Worm (Caenorhabditis elegans) whole organism, L4 larva: ENCODE results near the gene sup-37.

Source experiments
- D1046.2 ChIP-seq: fragments of 200-800 bp; sonication (Bioruptor generic); IDR thresholded peaks from 2 replicates; pipeline ENCODE4 v1.3.6; 2022; ENCODE audit warnings: missing genetic modification characterization, missing compliant biosample characterization
- F26F4.8 ChIP-seq: fragments of 200-800 bp; sonication (Bioruptor generic); conservative IDR thresholded peaks from 2 replicates; pipeline ENCODE4 v1.3.6; 2022; ENCODE audit warnings: missing genetic modification characterization, missing compliant biosample characterization
- F37D6.2 ChIP-seq: sonication (generic microtip); optimal IDR thresholded peaks from 2 replicates; lab custom pipeline; 2016; ENCODE audit warnings: mild to moderate bottlenecking, missing genetic modification characterization, missing compliant biosample characterization
- Y5F2A.4 ChIP-seq: fragments of 200-800 bp; sonication (Bioruptor generic); optimal IDR thresholded peaks from 2 replicates; lab custom pipeline; 2018; ENCODE audit warnings: mild to moderate bottlenecking, missing genetic modification characterization, missing compliant biosample characterization
- ZK337.2 ChIP-seq: fragments of 200-800 bp; sonication (Bioruptor generic); IDR thresholded peaks from 2 replicates; pipeline ENCODE4 v1.3.6; 2022; ENCODE audit warnings: missing genetic modification reagents, missing genetic modification characterization, missing compliant biosample characterization
- aha-1 ChIP-seq: fragments of 150-350 bp; peaks from one replicate; lab custom pipeline; 2014; ENCODE audit warnings: missing biosample characterization, missing genetic modification characterization
- ceh-28 ChIP-seq: fragments of 150-350 bp; optimal IDR thresholded peaks from 2 replicates; lab custom pipeline; 2014; ENCODE audit warnings: missing biosample characterization, missing genetic modification reagents, missing genetic modification characterization
- ceh-44 ChIP-seq: fragments of 200-800 bp; sonication (Bioruptor generic); IDR thresholded peaks from 2 replicates; pipeline ENCODE4 v1.3.6; 2022; ENCODE audit warnings: missing genetic modification reagents, missing genetic modification characterization, missing compliant biosample characterization
- ceh-62 ChIP-seq: sonication (generic microtip); optimal IDR thresholded peaks from 2 replicates; lab custom pipeline; 2017; ENCODE audit warnings: missing biosample characterization, missing genetic modification characterization
- dmd-6 ChIP-seq: fragments of 200-800 bp; sonication (Bioruptor generic); IDR thresholded peaks from 2 replicates; pipeline ENCODE4 v1.3.6; 2022; ENCODE audit warnings: missing genetic modification reagents, missing genetic modification characterization, missing compliant biosample characterization
- hlh-11 ChIP-seq: fragments of 200-800 bp; sonication (Bioruptor generic); optimal IDR thresholded peaks from 2 replicates; lab custom pipeline; 2018; ENCODE audit warnings: mild to moderate bottlenecking, missing genetic modification characterization, missing compliant biosample characterization
- hlh-30 ChIP-seq: sonication (generic microtip); optimal IDR thresholded peaks from 2 replicates; lab custom pipeline; 2017; ENCODE audit warnings: antibody characterized with exemption, mild to moderate bottlenecking, missing genetic modification characterization, missing compliant biosample characterization; ENCODE audit not compliant: insufficient read depth
- hmg-1.1 ChIP-seq: fragments of 200-800 bp; sonication (Bioruptor generic); IDR thresholded peaks from 2 replicates; pipeline ENCODE4 v1.3.6; 2022; ENCODE audit warnings: missing genetic modification reagents, missing genetic modification characterization, missing compliant biosample characterization
- lin-1 ChIP-seq: fragments of 200-800 bp; sonication (Bioruptor generic); IDR thresholded peaks from 2 replicates; pipeline ENCODE4 v1.3.6; 2022; ENCODE audit warnings: missing genetic modification reagents, missing genetic modification characterization, missing compliant biosample characterization
- madf-5 ChIP-seq, 2 experiments: fragments of 200-800 bp; sonication (Bioruptor generic); IDR thresholded peaks; 2 replicates each; pipeline ENCODE4 v1.3.6; 2022; ENCODE audit warnings: missing compliant biosample characterization in 2 of 2, missing genetic modification characterization in 2 of 2
- madf-9 ChIP-seq: fragments of 200-800 bp; sonication (Bioruptor generic); conservative IDR thresholded peaks from 2 replicates; pipeline ENCODE4 v1.3.6; 2022; ENCODE audit warnings: missing genetic modification reagents, missing genetic modification characterization, missing compliant biosample characterization
- mep-1 ChIP-seq: fragments of 150-350 bp; sonication (generic microtip); optimal IDR thresholded peaks from 3 replicates; lab custom pipeline; 2014; ENCODE audit warnings: missing biosample characterization, missing genetic modification characterization
- mes-2 ChIP-seq: sonication (generic microtip); optimal IDR thresholded peaks from 2 replicates; lab custom pipeline; 2016; ENCODE audit warnings: missing genotype, mild to moderate bottlenecking, missing genetic modification characterization, missing compliant biosample characterization; ENCODE audit not compliant: poor library complexity, severe bottlenecking
- mxl-3 ChIP-seq: fragments of 200-800 bp; sonication (Bioruptor generic); optimal IDR thresholded peaks from 2 replicates; lab custom pipeline; 2018; ENCODE audit warnings: mild to moderate bottlenecking, missing genetic modification characterization, missing compliant biosample characterization
- nhr-11 ChIP-seq: fragments of 150-350 bp; optimal IDR thresholded peaks from 2 replicates; lab custom pipeline; 2014; ENCODE audit warnings: missing biosample characterization, missing genetic modification characterization
- nhr-237 ChIP-seq: sonication (generic microtip); optimal IDR thresholded peaks from 2 replicates; lab custom pipeline; 2017; ENCODE audit warnings: missing biosample characterization, missing genetic modification characterization
- nhr-28 ChIP-seq: fragments of 150-350 bp; optimal IDR thresholded peaks from 2 replicates; lab custom pipeline; 2014; ENCODE audit warnings: missing biosample characterization, missing genetic modification characterization
- nhr-6 ChIP-seq: fragments of 150-350 bp; optimal IDR thresholded peaks from 2 replicates; lab custom pipeline; 2014; ENCODE audit warnings: missing biosample characterization, missing genetic modification characterization
- nhr-77 ChIP-seq: fragments of 150-350 bp; optimal IDR thresholded peaks from 2 replicates; lab custom pipeline; 2014; ENCODE audit warnings: missing biosample characterization, missing genetic modification characterization
- pqm-1 ChIP-seq: sonication (generic microtip); optimal IDR thresholded peaks from 2 replicates; lab custom pipeline; 2017; ENCODE audit warnings: missing biosample characterization, missing genetic modification characterization
- sdz-12 ChIP-seq: fragments of 200-800 bp; sonication (Bioruptor generic); optimal IDR thresholded peaks from 2 replicates; lab custom pipeline; 2018; ENCODE audit warnings: mild to moderate bottlenecking, missing genetic modification characterization, missing compliant biosample characterization
- snpc-4 ChIP-seq: fragments of 150-350 bp; optimal IDR thresholded peaks from 2 replicates; lab custom pipeline; 2014; ENCODE audit warnings: missing biosample characterization, missing genetic modification characterization
- tag-97 ChIP-seq: fragments of 200-800 bp; sonication (Bioruptor generic); IDR thresholded peaks from 2 replicates; pipeline ENCODE4 v1.3.6; 2022; ENCODE audit warnings: missing genetic modification characterization, missing compliant biosample characterization
- tra-1 ChIP-seq: fragments of 200-800 bp; sonication (Bioruptor generic); IDR thresholded peaks from 2 replicates; pipeline ENCODE4 v1.3.6; 2022; ENCODE audit warnings: missing genetic modification reagents, missing genetic modification characterization, missing compliant biosample characterization
- unc-62 ChIP-seq, 3 experiments: fragments of 150-350 bp in 1 of 3; sonication (generic microtip); optimal IDR thresholded peaks in 2 of 3; peaks in 1 of 3; 1 replicate in 1 of 3; 2 replicates in 2 of 3; lab custom pipeline; 2014 to 2017; ENCODE audit warnings: missing biosample characterization in 3 of 3, missing genetic modification characterization in 3 of 3, missing genetic modification reagents in 3 of 3, missing genotype in 1 of 3
- zfp-2 ChIP-seq: sonication (generic microtip); optimal IDR thresholded peaks from 2 replicates; lab custom pipeline; 2016; ENCODE audit warnings: mild to moderate bottlenecking, missing genetic modification characterization, missing compliant biosample characterization
- zfp-3 ChIP-seq: fragments of 200-800 bp; sonication (Bioruptor generic); conservative IDR thresholded peaks from 2 replicates; pipeline ENCODE4 v1.3.6; 2022; ENCODE audit warnings: missing genetic modification reagents, missing genetic modification characterization, missing compliant biosample characterization

The sup-37 gene

ce11 chrV:8796889-8797288 is 10.5 kb downstream of the sup-37 start (continued):
- no peak for TF ChIP-seq ceh-44 (GFP tag; lab: Robert Waterston, UW)
- TF ChIP-seq pqm-1 (tag; lab: Kevin White, UChicago) = peak; percentile 7

DNA sequence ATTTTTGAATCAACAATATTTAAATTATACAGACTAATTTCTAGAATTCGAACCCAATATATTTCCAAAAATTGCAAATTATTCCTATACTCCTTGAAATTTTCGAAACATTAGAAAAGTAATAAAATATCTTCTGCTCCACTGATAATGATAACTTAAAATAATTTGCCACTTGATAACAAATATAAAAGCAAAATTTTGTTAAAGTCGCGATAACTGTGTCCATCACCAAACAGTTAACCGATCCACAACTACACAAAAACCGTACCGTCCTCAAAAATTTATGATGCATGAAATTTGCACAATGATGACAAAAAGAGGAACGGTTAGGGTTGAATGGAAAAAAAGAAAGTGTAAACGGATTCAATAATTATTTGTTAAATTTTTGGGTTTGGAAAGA is 12.1 kb downstream of the sup-37 start:
- TF ChIP-seq sdz-12 (GFP tag; lab: Kevin White, UChicago) (no peak), unc-62 (GFP tag; optimal IDR thresholded peaks at IDR 0.05 in 1 of 2; lab: Kevin White, UChicago) (peak in 1 of 2 experiments; percentile 91), unc-62 (tag; optimal IDR thresholded peaks at IDR 0.05; lab: Kevin White, UChicago) (no peak)

- TF ChIP-seq hlh-11 (tag; lab: Kevin White, UChicago) (no peak), nhr-28 (peak; percentile 66), ceh-62 (tag; lab: Kevin White, UChicago) (no peak), pqm-1 (tag; lab: Kevin White, UChicago) (peak; percentile 44), tra-1 (peak; percentile 60; the same call in 1 of the 2 replicates), zfp-3 (GFP tag; lab: Robert Waterston, UW) (no peak), mes-2 (tag; lab: Kevin White, UChicago) (no peak), aha-1 (tag; lab: Kevin White, UChicago) (peak; percentile 5), madf-9 (no peak), nhr-77 (tag; lab: Kevin White, UChicago) (peak; percentile 32), unc-62 (GFP tag; optimal IDR thresholded peaks at IDR 0.05 in 1 of 2; lab: Kevin White, UChicago) (peak in 1 of 2 experiments; percentile 13), unc-62 (tag; optimal IDR thresholded peaks at IDR 0.05; lab: Kevin White, UChicago) (no peak), mxl-3 (GFP tag; lab: Kevin White, UChicago) (no peak), sdz-12 (GFP tag; lab: Kevin White, UChicago) (no peak)
- TF ChIP-seq, all 104 proteins: peak for 6
Observed at ce11 chrV:8799293-8799812, 13.0 kb downstream of the sup-37 start.

- TF ChIP-seq unc-62 (GFP tag; optimal IDR thresholded peaks at IDR 0.05 in 1 of 2; lab: Kevin White, UChicago) = peak in 1 of 2 experiments; percentile 63
- no peak for TF ChIP-seq unc-62 (tag; optimal IDR thresholded peaks at IDR 0.05; lab: Kevin White, UChicago)
- TF ChIP-seq zfp-3 (GFP tag; lab: Robert Waterston, UW) = no peak
Observed at ce11 chrV:8800978-8801559, 14.7 kb downstream of the sup-37 start, which contains the start of gene magu-2. Gene magu-2, minus strand, starts transcription at chrV:8801028.

DNA sequence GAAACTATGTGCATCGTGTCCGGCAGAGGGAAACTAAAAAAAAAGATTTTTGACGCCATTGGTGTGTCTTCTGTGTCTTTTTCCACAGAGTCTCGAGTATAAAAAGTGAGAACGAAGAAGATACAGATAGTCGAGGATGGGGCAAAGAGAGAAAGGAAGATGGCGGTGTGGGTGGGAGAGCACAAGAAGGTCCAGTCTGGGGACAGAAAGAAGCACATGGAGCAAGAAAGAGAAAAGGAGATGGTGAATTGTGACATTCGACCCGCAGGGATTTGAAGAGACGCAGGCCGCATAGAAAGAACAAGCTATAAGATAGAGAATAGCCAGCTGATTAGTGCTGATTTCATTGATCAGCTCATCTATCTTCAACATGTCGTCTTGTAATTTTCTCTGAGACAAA is 15.9 kb downstream of the sup-37 start:
- TF ChIP-seq aha-1 (tag; lab: Kevin White, UChicago) (no peak), hlh-30 (tag; lab: Kevin White, UChicago) (peak; percentile 56), nhr-237 (tag; lab: Kevin White, UChicago) (no peak), unc-62 (GFP tag; optimal IDR thresholded peaks at IDR 0.05 in 1 of 2; lab: Kevin White, UChicago) (no peak), unc-62 (tag; optimal IDR thresholded peaks at IDR 0.05; lab: Kevin White, UChicago) (no peak), snpc-4 (tag; lab: Kevin White, UChicago) (no peak), F37D6.2 (no peak), lin-1 (no peak), dmd-6 (0 out of 2 replicates have a peak, but pooled peaks have one; percentile 14), F26F4.8 (no peak), ZK337.2 (GFP tag; lab: Robert Waterston, UW) (0 out of 2 replicates have a peak, but pooled peaks have one; percentile 65), Y5F2A.4 (GFP tag; lab: Kevin White, UChicago) (no peak), zfp-2 (no peak), ceh-28 (no peak), hlh-11 (tag; lab: Kevin White, UChicago) (peak; percentile 70), madf-5 (GFP tag; IDR thresholded peaks at IDR 0.05; lab: Robert Waterston, UW) (no peak), nhr-11 (peak; percentile 3), nhr-77 (tag; lab: Kevin White, UChicago) (no peak), mep-1 (tag; lab: Kevin White, UChicago) (peak; percentile 11), D1046.2 (0 out of 2 replicates have a peak, but pooled peaks have one; percentile 22), tag-97 (GFP tag; lab: Robert Waterston, UW) (no peak), madf-9 (no peak), hmg-1.1 (peak; percentile 56), nhr-28 (peak; percentile 42), nhr-6 (tag; lab: Kevin White, UChicago) (no peak)
